Worm (Caenorhabditis elegans) whole organism, late embryonic: ENCODE measurements around the gene mrpl-48.

Experiments used
- F13H6.1 ChIP-seq: sonication (generic microtip); optimal IDR thresholded peaks from 2 replicates; lab custom pipeline; 2016; ENCODE audit warnings: missing genetic modification characterization, missing compliant biosample characterization
- K02D7.2 ChIP-seq: sonication (generic microtip); optimal IDR thresholded peaks from 2 replicates; lab custom pipeline; 2017; ENCODE audit warnings: mild to moderate bottlenecking, missing genetic modification characterization, missing compliant biosample characterization
- ahr-1 ChIP-seq: sonication (generic microtip); optimal IDR thresholded peaks from 2 replicates; lab custom pipeline; 2016; ENCODE audit warnings: missing genetic modification characterization, missing compliant biosample characterization
- ama-1 ChIP-seq: fragments of 150-350 bp; optimal IDR thresholded peaks from 2 replicates; lab custom pipeline; 2014
- ceh-18 ChIP-seq: sonication (generic microtip); optimal IDR thresholded peaks from 2 replicates; lab custom pipeline; 2016; ENCODE audit warnings: missing genetic modification characterization, missing compliant biosample characterization
- ceh-19 ChIP-seq: fragments of 200-800 bp; sonication (Bioruptor generic); optimal IDR thresholded peaks from 2 replicates; lab custom pipeline; 2018; ENCODE audit warnings: mild to moderate bottlenecking, missing genetic modification characterization, missing compliant biosample characterization
- ceh-34 ChIP-seq: sonication (generic microtip); optimal IDR thresholded peaks from 2 replicates; lab custom pipeline; 2016; ENCODE audit warnings: mild to moderate bottlenecking, missing genetic modification characterization, missing compliant biosample characterization
- ceh-45 ChIP-seq: fragments of 200-800 bp; sonication (Bioruptor generic); IDR thresholded peaks from 2 replicates; pipeline ENCODE4 v1.3.6; 2022; ENCODE audit warnings: missing genetic modification reagents, missing genetic modification characterization, missing compliant biosample characterization
- che-1 ChIP-seq: sonication (generic microtip); optimal IDR thresholded peaks from 2 replicates; lab custom pipeline; 2016; ENCODE audit warnings: mild to moderate bottlenecking, missing genetic modification characterization, missing compliant biosample characterization
- dmd-4 ChIP-seq: sonication (generic microtip); optimal IDR thresholded peaks from 2 replicates; lab custom pipeline; 2016; ENCODE audit warnings: borderline replicate concordance, missing genetic modification characterization, missing compliant biosample characterization
- dve-1 ChIP-seq: sonication (generic microtip); optimal IDR thresholded peaks from 2 replicates; lab custom pipeline; 2017; ENCODE audit warnings: antibody characterized with exemption, mild to moderate bottlenecking, missing genetic modification characterization, missing compliant biosample characterization
- elt-2 ChIP-seq: sonication (generic microtip); optimal IDR thresholded peaks from 2 replicates; lab custom pipeline; 2016; ENCODE audit warnings: missing genetic modification reagents, missing genetic modification characterization, missing compliant biosample characterization
- elt-4 ChIP-seq: sonication (generic microtip); optimal IDR thresholded peaks from 2 replicates; lab custom pipeline; 2016; ENCODE audit warnings: missing genetic modification characterization, missing compliant biosample characterization
- ets-4 ChIP-seq: sonication (generic microtip); optimal IDR thresholded peaks from 2 replicates; lab custom pipeline; 2016; ENCODE audit warnings: missing genetic modification characterization, missing compliant biosample characterization
- eyg-1 ChIP-seq: sonication (generic microtip); optimal IDR thresholded peaks from 2 replicates; lab custom pipeline; 2016; ENCODE audit warnings: missing genotype, missing genetic modification characterization, missing compliant biosample characterization
- fkh-10 ChIP-seq: fragments of 150-350 bp; optimal IDR thresholded peaks from 2 replicates; lab custom pipeline; 2014; ENCODE audit warnings: missing biosample characterization, missing genetic modification reagents, missing genetic modification characterization
- fkh-6 ChIP-seq: sonication (generic microtip); optimal IDR thresholded peaks from 2 replicates; lab custom pipeline; 2016; ENCODE audit warnings: missing genetic modification characterization, missing compliant biosample characterization
- hlh-13 ChIP-seq: fragments of 200-800 bp; sonication (Bioruptor generic); optimal IDR thresholded peaks from 2 replicates; lab custom pipeline; 2018; ENCODE audit warnings: mild to moderate bottlenecking, missing genetic modification characterization, missing compliant biosample characterization
- hlh-15 ChIP-seq: sonication (generic microtip); optimal IDR thresholded peaks from 2 replicates; lab custom pipeline; 2016; ENCODE audit warnings: missing genetic modification characterization, missing compliant biosample characterization
- hlh-30 ChIP-seq: sonication (generic microtip); optimal IDR thresholded peaks from 2 replicates; lab custom pipeline; 2017; ENCODE audit warnings: antibody characterized with exemption, missing genetic modification characterization, missing compliant biosample characterization; ENCODE audit not compliant: insufficient read depth
- hlh-6 ChIP-seq: sonication (generic microtip); optimal IDR thresholded peaks from 2 replicates; lab custom pipeline; 2016; ENCODE audit warnings: missing genotype, missing genetic modification characterization, missing compliant biosample characterization
- lim-6 ChIP-seq: sonication (generic microtip); optimal IDR thresholded peaks from 2 replicates; lab custom pipeline; 2016; ENCODE audit warnings: missing genetic modification characterization, missing compliant biosample characterization
- mec-3 ChIP-seq: sonication (generic microtip); optimal IDR thresholded peaks from 2 replicates; lab custom pipeline; 2016; ENCODE audit warnings: borderline replicate concordance, missing genetic modification characterization, missing compliant biosample characterization
- nfya-1 ChIP-seq: sonication (generic microtip); optimal IDR thresholded peaks from 2 replicates; lab custom pipeline; 2017; ENCODE audit warnings: missing genetic modification characterization, mild to moderate bottlenecking, missing compliant biosample characterization, antibody characterized with exemption, moderate library complexity
- nhr-11 ChIP-seq: fragments of 150-350 bp; optimal IDR thresholded peaks from 2 replicates; lab custom pipeline; 2014; ENCODE audit warnings: missing biosample characterization, missing genetic modification characterization
- nhr-232 ChIP-seq: sonication (generic microtip); optimal IDR thresholded peaks from 2 replicates; lab custom pipeline; 2016; ENCODE audit warnings: missing genetic modification characterization, missing compliant biosample characterization
- npax-4 ChIP-seq: sonication (generic microtip); optimal IDR thresholded peaks from 2 replicates; lab custom pipeline; 2016; ENCODE audit warnings: missing genetic modification characterization, missing compliant biosample characterization
- odd-2 ChIP-seq: sonication (generic microtip); optimal IDR thresholded peaks from 2 replicates; lab custom pipeline; 2017; ENCODE audit warnings: antibody characterized with exemption, mild to moderate bottlenecking, missing genetic modification characterization, missing compliant biosample characterization
- pat-9 ChIP-seq: fragments of 200-800 bp; sonication (Bioruptor generic); optimal IDR thresholded peaks from 2 replicates; lab custom pipeline; 2018; ENCODE audit warnings: mild to moderate bottlenecking, missing genetic modification characterization, moderate library complexity, missing compliant biosample characterization
- pha-4 ChIP-seq: fragments of 150-350 bp; optimal IDR thresholded peaks from 2 replicates; lab custom pipeline; 2018; ENCODE audit warnings: missing biosample characterization, missing genetic modification reagents, missing genetic modification characterization
- pqm-1 ChIP-seq: sonication (generic microtip); optimal IDR thresholded peaks from 2 replicates; lab custom pipeline; 2016; ENCODE audit warnings: missing genetic modification characterization, missing compliant biosample characterization
- ref-2 ChIP-seq: sonication (generic microtip); optimal IDR thresholded peaks from 2 replicates; lab custom pipeline; 2016; ENCODE audit warnings: missing genetic modification characterization, missing compliant biosample characterization
- sox-2 ChIP-seq: fragments of 200-800 bp; sonication (Bioruptor generic); IDR thresholded peaks from 2 replicates; pipeline ENCODE4 v1.3.6; 2022; ENCODE audit warnings: missing genetic modification reagents, missing genetic modification characterization, missing compliant biosample characterization
- sox-4 ChIP-seq: sonication (generic microtip); optimal IDR thresholded peaks from 2 replicates; lab custom pipeline; 2017; ENCODE audit warnings: mild to moderate bottlenecking, missing genetic modification characterization, inconsistent platforms, missing compliant biosample characterization
- syd-9 ChIP-seq: sonication (generic microtip); optimal IDR thresholded peaks from 2 replicates; lab custom pipeline; 2016; ENCODE audit warnings: mild to moderate bottlenecking, missing genetic modification characterization, moderate library complexity, missing compliant biosample characterization
- ttx-3 ChIP-seq: sonication (generic microtip); optimal IDR thresholded peaks from 2 replicates; lab custom pipeline; 2016; ENCODE audit warnings: missing genetic modification reagents, missing genetic modification characterization, missing compliant biosample characterization
- unc-3 ChIP-seq, 2 experiments: fragments of 200-800 bp in 1 of 2; sonication (Bioruptor generic) in 1 of 2; sonication (generic microtip) in 1 of 2; conservative IDR thresholded peaks in 1 of 2; optimal IDR thresholded peaks in 1 of 2; 2 replicates each; pipeline versions ENCODE4 v1.3.6 to Lab custom; 2016 to 2022; ENCODE audit warnings: missing compliant biosample characterization in 2 of 2, missing genetic modification characterization in 2 of 2, missing genetic modification reagents in 1 of 2
- unc-42 ChIP-seq: sonication (generic microtip); optimal IDR thresholded peaks from 2 replicates; lab custom pipeline; 2016; ENCODE audit warnings: missing genotype, missing genetic modification characterization, missing compliant biosample characterization
- zip-5 ChIP-seq: sonication (generic microtip); optimal IDR thresholded peaks from 2 replicates; lab custom pipeline; 2016; ENCODE audit warnings: missing genetic modification characterization, missing compliant biosample characterization

mrpl-48 gene

DNA sequence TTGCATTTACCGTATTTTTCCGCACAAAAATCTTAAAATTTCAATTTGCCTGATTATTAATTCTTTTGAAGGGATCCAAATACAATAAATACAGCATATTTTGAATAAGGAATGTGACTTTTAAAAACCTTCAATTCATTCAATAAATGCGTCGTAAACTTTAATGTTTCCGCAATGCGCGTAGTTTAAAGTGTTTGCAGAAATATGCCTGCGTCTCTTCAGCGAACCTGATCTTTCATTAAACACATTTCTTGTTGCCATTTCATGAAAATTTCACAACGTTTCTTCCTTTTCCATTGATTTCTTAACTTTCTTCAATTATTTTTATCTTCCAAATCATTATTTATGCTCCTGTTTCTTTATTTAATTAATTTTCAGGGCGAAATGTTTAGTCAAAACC lies 1.2 kb upstream of the mrpl-48 start, which contains the start of gene vps-37 (continued):
- TF ChIP-seq ceh-19 (GFP tag; lab: Kevin White, UChicago), result no peak
- peak; percentile 2 for TF ChIP-seq K02D7.2 (tag; lab: Kevin White, UChicago)
- TF ChIP-seq fkh-10 (GFP tag; lab: Kevin White, UChicago), result no peak
- no peak for TF ChIP-seq hlh-13
- no peak for TF ChIP-seq ahr-1 (tag; lab: Kevin White, UChicago)
- TF ChIP-seq dmd-4 (tag; lab: Kevin White, UChicago), result no peak
- no peak for TF ChIP-seq ceh-18 (tag; lab: Kevin White, UChicago)
- no peak for TF ChIP-seq ref-2 (tag; lab: Kevin White, UChicago)
- TF ChIP-seq sox-2 (GFP tag; lab: Robert Waterston, UW), result no peak
- TF ChIP-seq pha-4 (tag; lab: Kevin White, UChicago), result no peak
- no peak for TF ChIP-seq fkh-6
- TF ChIP-seq hlh-15 (tag; lab: Kevin White, UChicago), result no peak
- TF ChIP-seq odd-2 (tag; lab: Kevin White, UChicago), result no peak
- TF ChIP-seq ttx-3 (tag; lab: Kevin White, UChicago), result no peak
- TF ChIP-seq nhr-11, result no peak

DNA sequence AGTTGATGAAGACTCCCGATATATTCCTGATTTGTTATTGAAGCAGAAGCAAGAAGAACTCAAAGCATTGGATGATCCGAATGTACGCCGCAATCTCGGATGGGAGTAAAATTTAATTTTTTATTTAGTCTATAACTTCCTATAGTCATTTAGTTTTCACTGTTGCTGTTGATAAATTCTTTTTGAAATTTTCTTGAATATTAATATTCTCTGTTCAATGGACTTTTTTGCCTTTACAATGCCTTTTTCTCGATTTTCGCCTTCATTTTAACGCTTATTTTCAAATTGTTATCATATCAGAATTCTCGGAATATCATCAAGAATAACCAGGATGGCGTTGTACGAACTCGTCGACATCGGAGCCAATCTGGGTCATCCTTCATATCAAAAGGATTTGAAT lies 809 bp downstream of the mrpl-48 start, which contains the start of gene crn-2:
Gene crn-2 (plus strand): TSS at position 301 of the 400 bp plus-strand sequence.
- TF ChIP-seq hlh-6 (no peak), pqm-1 (tag; lab: Kevin White, UChicago) (no peak), ahr-1 (tag; lab: Kevin White, UChicago) (no peak)

DNA sequence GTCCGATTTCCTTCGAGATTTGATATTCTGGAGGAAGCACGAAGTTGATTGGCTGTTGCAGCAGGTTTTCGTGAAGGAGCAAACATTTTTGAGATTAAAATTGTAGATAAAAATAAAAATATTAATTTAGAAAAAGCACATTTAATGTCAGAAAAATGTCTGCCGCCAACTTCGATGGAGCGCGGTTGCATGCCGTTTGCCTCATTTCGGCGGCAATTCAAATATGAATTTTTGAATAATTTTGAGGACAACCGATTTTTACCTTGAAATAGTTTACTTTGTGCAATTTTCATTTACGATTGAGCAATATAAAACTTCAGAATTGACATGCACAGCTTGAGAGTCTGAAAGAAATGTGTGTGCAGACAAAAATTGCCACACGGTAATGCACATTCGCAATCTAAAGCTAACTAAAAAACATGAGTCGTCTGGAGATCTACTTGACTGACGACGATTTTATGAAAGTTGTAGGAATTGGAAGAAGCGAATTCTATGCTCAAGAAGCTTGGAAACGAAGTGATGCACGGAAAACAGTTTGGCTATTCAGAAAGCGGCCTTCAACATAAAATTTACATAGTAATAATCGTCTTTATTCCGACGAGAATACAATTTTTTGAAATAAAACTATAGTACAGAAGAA lies 3.0 kb downstream of the mrpl-48 start, which contains the start of gene zhit-1:
Gene zhit-1 (minus strand): TSS at position 161 of the 640 bp plus-strand sequence.
- no peak for TF ChIP-seq lim-6
- no peak for TF ChIP-seq nfya-1
- TF ChIP-seq eyg-1 (tag; lab: Kevin White, UChicago), result no peak
- no peak for TF ChIP-seq elt-2
- no peak for TF ChIP-seq npax-4 (tag; lab: Kevin White, UChicago)
- TF ChIP-seq F13H6.1 (tag; lab: Kevin White, UChicago), result no peak
- TF ChIP-seq elt-4 (tag; lab: Kevin White, UChicago), result no peak
- no peak for TF ChIP-seq unc-3 (GFP tag; conservative IDR thresholded peaks at IDR 0.05; lab: Robert Waterston, UW)
- TF ChIP-seq unc-3 (tag; optimal IDR thresholded peaks at IDR 0.05; lab: Kevin White, UChicago), result no peak
- no peak for TF ChIP-seq ama-1 (lab: Kevin White, UChicago)
- TF ChIP-seq sox-4 (tag; lab: Kevin White, UChicago), result no peak
- TF ChIP-seq syd-9 (tag; lab: Kevin White, UChicago), result no peak
- no peak for TF ChIP-seq zip-5 (tag; lab: Kevin White, UChicago)
- no peak for TF ChIP-seq ttx-3 (tag; lab: Kevin White, UChicago)
- TF ChIP-seq che-1, result no peak
- no peak for TF ChIP-seq unc-42 (tag; lab: Kevin White, UChicago)
- no peak for TF ChIP-seq pat-9 (tag; lab: Kevin White, UChicago)

DNA sequence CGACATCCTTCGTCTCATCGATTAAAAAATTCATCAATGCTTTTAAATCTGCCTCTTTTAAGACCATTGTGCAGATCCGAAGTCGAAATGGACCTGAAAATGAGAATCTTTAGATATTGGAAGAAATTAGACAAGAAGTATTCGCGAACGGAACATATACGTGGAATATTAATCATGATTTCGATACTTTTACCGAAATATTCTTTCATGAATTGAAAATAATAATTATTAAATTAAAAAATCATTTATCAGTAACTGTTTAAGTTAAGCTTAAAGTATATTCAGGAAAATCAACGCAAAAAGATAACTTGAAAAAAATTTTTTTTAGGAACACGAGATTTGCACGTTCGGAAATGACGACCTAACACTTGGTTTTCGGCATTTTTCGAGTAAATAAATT lies 7.8 kb downstream of the mrpl-48 start, which contains the start of gene CD4.8:
Gene CD4.8 (minus strand): TSS at position 101 of the 400 bp plus-strand sequence.
- TF ChIP-seq nhr-11 (no peak), ceh-34 (tag; lab: Kevin White, UChicago) (no peak)

DNA sequence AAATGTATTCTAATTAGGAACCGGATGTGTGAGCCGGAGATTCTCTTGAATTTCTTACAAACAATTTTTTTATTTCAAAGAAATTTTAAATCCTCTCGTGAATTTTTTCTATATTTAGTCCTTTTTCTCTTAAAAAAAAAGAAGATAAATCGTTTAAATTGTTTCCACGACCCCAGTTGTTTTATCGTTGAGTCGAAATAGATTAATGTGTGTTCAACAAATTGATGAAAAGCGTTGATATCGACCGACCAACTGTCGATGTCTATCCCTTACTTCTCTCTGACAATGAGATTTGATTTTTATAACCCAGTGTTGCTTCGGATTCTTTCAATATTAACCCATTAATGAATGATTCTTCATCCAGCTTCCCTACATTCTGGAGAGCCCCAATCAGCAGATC lies 12.7 kb downstream of the mrpl-48 start, which contains the start of gene CD4.1:
Gene CD4.1 (plus strand): TSS at position 301 of the 400 bp plus-strand sequence.
- no peak for TF ChIP-seq mec-3 (tag; lab: Kevin White, UChicago)
- TF ChIP-seq ceh-45 (GFP tag; lab: Robert Waterston, UW), result no peak
- no peak for TF ChIP-seq fkh-6
- no peak for TF ChIP-seq che-1
- TF ChIP-seq hlh-30 (tag; lab: Kevin White, UChicago), result no peak
- no peak for TF ChIP-seq ets-4 (tag; lab: Kevin White, UChicago)
- no peak for TF ChIP-seq dve-1
- no peak for TF ChIP-seq nhr-232
- TF ChIP-seq, all 69 proteins: peak for 0
